Worm (Caenorhabditis elegans): ENCODE results near the gene ntl-9.

The ntl-9 gene

DNA sequence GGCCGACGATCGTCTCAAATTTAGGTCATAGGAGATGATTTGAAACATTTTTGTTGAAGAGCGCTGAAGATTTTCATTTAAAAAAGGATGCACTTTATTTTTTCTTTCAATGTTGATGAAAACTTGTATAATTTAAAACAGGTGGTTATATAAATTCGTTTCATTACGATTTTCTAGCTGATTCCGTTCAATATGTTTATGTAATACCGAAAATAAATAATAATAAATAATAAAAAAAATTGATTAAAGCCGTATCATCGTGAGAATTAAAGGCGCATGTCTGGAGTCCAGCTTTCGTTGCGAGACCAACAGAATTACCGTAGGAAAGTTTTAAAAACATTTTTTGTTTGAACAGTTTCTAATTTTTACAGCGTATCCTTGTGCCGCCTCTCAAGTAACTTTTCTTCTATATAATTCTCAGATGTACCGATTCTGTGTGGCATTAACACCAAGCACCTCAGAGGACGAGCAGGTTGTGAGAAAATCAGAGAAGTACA, 12.1 kb upstream of the ntl-9 start, which contains the start of the genes C26E6.12 and eri-9:
C26E6.12 (minus strand) TSS at position 51 of the 497 bp plus-strand sequence.
eri-9 (plus strand) TSS at position 248 of the 497 bp plus-strand sequence.
- no peak for TF ChIP-seq pqm-1 (tag; optimal IDR thresholded peaks at IDR 0.05)
- no peak for TF ChIP-seq ceh-9 (tag; optimal IDR thresholded peaks at IDR 0.05)
- TF ChIP-seq pax-1 (tag; optimal IDR thresholded peaks at IDR 0.05): no peak
- no peak for TF ChIP-seq C08G9.2 (tag; optimal IDR thresholded peaks at IDR 0.05)
- no peak for TF ChIP-seq ceh-48 (tag; optimal IDR thresholded peaks at IDR 0.05)
- TF ChIP-seq ref-2 (tag; optimal IDR thresholded peaks at IDR 0.05): no peak
- no peak for TF ChIP-seq unc-3 (GFP tag; conservative IDR thresholded peaks at IDR 0.05)
- no peak for TF ChIP-seq unc-3 (tag; optimal IDR thresholded peaks at IDR 0.05)
- TF ChIP-seq madf-2 (tag; optimal IDR thresholded peaks at IDR 0.05): no peak
- no peak for TF ChIP-seq unc-42 (tag; optimal IDR thresholded peaks at IDR 0.05)

DNA sequence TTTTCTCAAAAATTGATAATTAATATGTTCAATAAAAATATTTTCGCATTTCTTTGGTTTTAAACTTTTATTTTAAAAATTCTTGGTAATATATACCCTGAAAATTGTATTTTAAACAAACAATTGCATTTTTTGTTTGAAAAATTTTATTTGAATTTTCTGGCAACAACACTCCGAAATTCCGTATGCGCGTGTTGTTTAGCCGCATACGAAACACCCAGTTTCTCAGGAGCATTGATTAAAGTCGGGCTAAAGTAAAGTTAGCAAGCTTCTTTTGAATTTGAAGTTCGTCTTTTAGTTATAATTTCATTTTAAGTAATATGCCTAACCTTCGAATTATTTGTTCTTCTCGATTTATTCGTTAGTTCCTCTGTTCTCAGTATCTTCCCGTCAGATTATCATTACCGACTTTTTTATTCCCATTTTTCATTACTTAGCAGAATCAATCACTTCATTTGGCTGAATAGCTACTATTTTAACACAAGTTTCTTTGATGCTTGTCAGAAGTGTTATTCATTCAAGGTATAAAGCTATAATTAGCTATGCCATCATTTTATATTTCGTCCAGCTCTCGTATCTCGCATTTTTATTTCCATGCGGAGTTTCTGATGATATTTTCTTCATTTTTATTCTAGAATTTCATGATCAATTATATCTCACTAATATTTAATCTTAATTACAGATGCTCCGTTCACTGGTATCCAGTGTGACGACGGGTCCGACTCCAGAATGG, 9.3 kb upstream of the ntl-9 start, which contains the start of gene mrps-18C:
mrps-18C (plus strand) TSS at position 683 of the 733 bp plus-strand sequence.
- no peak for TF ChIP-seq gmeb-2 (tag; optimal IDR thresholded peaks at IDR 0.05)
- no peak for TF ChIP-seq ceh-19 (GFP tag; optimal IDR thresholded peaks at IDR 0.05)
- no peak for TF ChIP-seq lin-11 (tag; optimal IDR thresholded peaks at IDR 0.05)
- no peak for TF ChIP-seq nfya-1 (tag; optimal IDR thresholded peaks at IDR 0.05)
- TF ChIP-seq ceh-31 (tag; optimal IDR thresholded peaks at IDR 0.05): no peak
- TF ChIP-seq dve-1 (tag; optimal IDR thresholded peaks at IDR 0.05): no peak
- no peak for TF ChIP-seq sdc-2 (tag; optimal IDR thresholded peaks at IDR 0.05)
- TF ChIP-seq pqm-1 (tag; optimal IDR thresholded peaks at IDR 0.05): no peak
- TF ChIP-seq odd-2 (tag; optimal IDR thresholded peaks at IDR 0.05): no peak
- TF ChIP-seq ama-1 (optimal IDR thresholded peaks at IDR 0.05): no peak
- no peak for TF ChIP-seq elt-2 (tag; optimal IDR thresholded peaks at IDR 0.05)
- no peak for TF ChIP-seq hlh-30 (tag; optimal IDR thresholded peaks at IDR 0.05; ENCODE audit: insufficient read depth)
- no peak for TF ChIP-seq unc-3 (GFP tag; conservative IDR thresholded peaks at IDR 0.05)
- TF ChIP-seq unc-3 (tag; optimal IDR thresholded peaks at IDR 0.05): no peak
- TF ChIP-seq syd-9 (tag; optimal IDR thresholded peaks at IDR 0.05): no peak
- TF ChIP-seq F13H6.1 (tag; optimal IDR thresholded peaks at IDR 0.05): no peak
- no peak for TF ChIP-seq unc-86 (tag; optimal IDR thresholded peaks at IDR 0.05)

ce11 chrIII:4937022-4937421, 7.3 kb upstream of the ntl-9 start, which contains the start of gene fsn-1:
fsn-1 (plus strand) TSS chrIII:4937322.
- TF ChIP-seq ceh-19 (GFP tag; optimal IDR thresholded peaks at IDR 0.05) (no peak), ceh-14 (tag; optimal IDR thresholded peaks at IDR 0.05) (no peak), ceh-30 (tag; optimal IDR thresholded peaks at IDR 0.05) (no peak), gmeb-2 (tag; optimal IDR thresholded peaks at IDR 0.05) (no peak), npax-4 (tag; optimal IDR thresholded peaks at IDR 0.05) (no peak), pros-1 (tag; optimal IDR thresholded peaks at IDR 0.05) (no peak), hlh-6 (tag; optimal IDR thresholded peaks at IDR 0.05) (no peak), ceh-34 (tag; optimal IDR thresholded peaks at IDR 0.05) (no peak), fax-1 (tag; optimal IDR thresholded peaks at IDR 0.05) (no peak), unc-55 (GFP tag; optimal IDR thresholded peaks at IDR 0.05) (no peak), dmd-4 (tag; optimal IDR thresholded peaks at IDR 0.05; ENCODE audit: borderline replicate concordance) (no peak), pqm-1 (tag; optimal IDR thresholded peaks at IDR 0.05) (no peak), che-1 (tag; optimal IDR thresholded peaks at IDR 0.05) (no peak), odd-2 (tag; optimal IDR thresholded peaks at IDR 0.05) (no peak), pag-3 (tag; optimal IDR thresholded peaks at IDR 0.05; ENCODE audit: borderline replicate concordance) (no peak), tbx-2 (tag; optimal IDR thresholded peaks at IDR 0.05) (no peak), nfya-1 (tag; optimal IDR thresholded peaks at IDR 0.05) (no peak), ceh-48 (tag; optimal IDR thresholded peaks at IDR 0.05) (no peak), ahr-1 (tag; optimal IDR thresholded peaks at IDR 0.05) (no peak), sox-2 (GFP tag; IDR thresholded peaks at IDR 0.05) (no peak)
